Worm (Caenorhabditis elegans) whole organism, L2 larva: ENCODE measurements around the gene B0496.11.
A peak's percentile ranks its signal among the peaks of the same experiment; 100 is the strongest.

Source experiments
- R02D3.7 ChIP-seq: fragments of 150-350 bp; optimal IDR thresholded peaks from 2 replicates; lab custom pipeline; 2014; ENCODE audit warnings: missing biosample characterization, missing genetic modification characterization
- Y55F3AM.14 ChIP-seq: fragments of 200-800 bp; sonication (Bioruptor generic); optimal IDR thresholded peaks from 2 replicates; lab custom pipeline; 2018; ENCODE audit warnings: mild to moderate bottlenecking, missing genetic modification characterization, missing compliant biosample characterization
- ZK546.5 ChIP-seq: sonication (generic microtip); optimal IDR thresholded peaks from 2 replicates; lab custom pipeline; 2017; ENCODE audit warnings: missing biosample characterization, missing genetic modification characterization
- alr-1 ChIP-seq: fragments of 150-350 bp; optimal IDR thresholded peaks from 2 replicates; lab custom pipeline; 2014; ENCODE audit warnings: missing biosample characterization, missing genetic modification characterization
- ama-1 ChIP-seq: fragments of 150-350 bp; optimal IDR thresholded peaks from 2 replicates; lab custom pipeline; 2018; ENCODE audit warnings: inconsistent platforms
- blmp-1 ChIP-seq: sonication (generic microtip); optimal IDR thresholded peaks from 2 replicates; lab custom pipeline; 2017; ENCODE audit warnings: missing genetic modification characterization, mild to moderate bottlenecking, missing compliant biosample characterization, antibody characterized with exemption, moderate library complexity; ENCODE audit not compliant: insufficient read depth
- ceh-16 ChIP-seq: fragments of 150-350 bp; optimal IDR thresholded peaks from 2 replicates; lab custom pipeline; 2014; ENCODE audit warnings: missing biosample characterization, missing genetic modification characterization
- dmd-4 ChIP-seq: sonication (generic microtip); optimal IDR thresholded peaks from 2 replicates; lab custom pipeline; 2017; ENCODE audit warnings: missing biosample characterization, missing genetic modification characterization
- egl-27 ChIP-seq: sonication (generic microtip); optimal IDR thresholded peaks from 3 replicates; lab custom pipeline; 2017; ENCODE audit warnings: missing biosample characterization, missing genetic modification reagents, missing genetic modification characterization
- elt-1 ChIP-seq: fragments of 150-350 bp; optimal IDR thresholded peaks from 2 replicates; lab custom pipeline; 2014; ENCODE audit warnings: missing biosample characterization, missing genetic modification characterization
- elt-3 ChIP-seq: sonication (generic microtip); optimal IDR thresholded peaks from 2 replicates; lab custom pipeline; 2017; ENCODE audit warnings: missing biosample characterization, missing genetic modification characterization
- fos-1 ChIP-seq: fragments of 150-350 bp; optimal IDR thresholded peaks from 2 replicates; lab custom pipeline; 2014; ENCODE audit warnings: missing biosample characterization, missing genetic modification characterization
- gmeb-1 ChIP-seq: fragments of 150-350 bp; optimal IDR thresholded peaks from 2 replicates; lab custom pipeline; 2014; ENCODE audit warnings: missing biosample characterization, missing genetic modification characterization
- lin-11 ChIP-seq: fragments of 150-350 bp; sonication (generic microtip); optimal IDR thresholded peaks from 2 replicates; lab custom pipeline; 2014; ENCODE audit warnings: missing biosample characterization, missing genetic modification characterization, inconsistent platforms, mixed read lengths
- lin-39 ChIP-seq: fragments of 150-350 bp; optimal IDR thresholded peaks from 2 replicates; lab custom pipeline; 2014; ENCODE audit warnings: missing biosample characterization, missing genetic modification reagents, missing genetic modification characterization
- lsy-2 ChIP-seq, 2 experiments: fragments of 150-350 bp in 1 of 2; sonication (generic microtip) in 1 of 2; optimal IDR thresholded peaks; 2 replicates each; lab custom pipeline; 2014 to 2017; ENCODE audit warnings: missing biosample characterization in 2 of 2, missing genetic modification characterization in 2 of 2
- mbf-1 ChIP-seq: sonication (generic microtip); optimal IDR thresholded peaks from 2 replicates; lab custom pipeline; 2017; ENCODE audit warnings: missing biosample characterization, missing genetic modification characterization
- nhr-10 ChIP-seq: sonication (generic microtip); optimal IDR thresholded peaks from 2 replicates; lab custom pipeline; 2017; ENCODE audit warnings: missing biosample characterization, missing genetic modification characterization
- nhr-11 ChIP-seq: fragments of 150-350 bp; optimal IDR thresholded peaks from 2 replicates; lab custom pipeline; 2014; ENCODE audit warnings: missing biosample characterization, missing genetic modification characterization
- nhr-12 ChIP-seq: fragments of 150-350 bp; optimal IDR thresholded peaks from 2 replicates; lab custom pipeline; 2014; ENCODE audit warnings: missing biosample characterization, missing genetic modification characterization
- nhr-129 ChIP-seq: fragments of 150-350 bp; optimal IDR thresholded peaks from 2 replicates; lab custom pipeline; 2014; ENCODE audit warnings: missing biosample characterization, missing genetic modification characterization
- nhr-23 ChIP-seq: fragments of 150-350 bp; optimal IDR thresholded peaks from 2 replicates; lab custom pipeline; 2014; ENCODE audit warnings: missing biosample characterization, missing genetic modification reagents, missing genetic modification characterization
- nhr-237 ChIP-seq: fragments of 150-350 bp; optimal IDR thresholded peaks from 2 replicates; lab custom pipeline; 2014; ENCODE audit warnings: missing biosample characterization, missing genetic modification characterization
- nhr-25 ChIP-seq: fragments of 150-350 bp; sonication (generic microtip); optimal IDR thresholded peaks from 3 replicates; lab custom pipeline; 2014; ENCODE audit warnings: missing biosample characterization, missing genetic modification characterization
- nhr-6 ChIP-seq: fragments of 150-350 bp; optimal IDR thresholded peaks from 2 replicates; lab custom pipeline; 2014; ENCODE audit warnings: missing biosample characterization, missing genetic modification characterization
- nhr-77 ChIP-seq: fragments of 150-350 bp; optimal IDR thresholded peaks from 2 replicates; lab custom pipeline; 2014; ENCODE audit warnings: missing biosample characterization, missing genetic modification characterization
- sma-9 ChIP-seq, 2 experiments: fragments of 150-350 bp in 1 of 2; sonication (generic microtip) in 1 of 2; optimal IDR thresholded peaks; 2 replicates each; lab custom pipeline; 2014 to 2016; ENCODE audit warnings: missing genetic modification characterization in 2 of 2, mild to moderate bottlenecking in 1 of 2, missing biosample characterization in 1 of 2, missing compliant biosample characterization in 1 of 2, missing genetic modification reagents in 1 of 2, moderate library complexity in 1 of 2
- snpc-4 ChIP-seq: fragments of 150-350 bp; optimal IDR thresholded peaks from 2 replicates; lab custom pipeline; 2014; ENCODE audit warnings: missing biosample characterization, missing genetic modification characterization
- unc-39 ChIP-seq: fragments of 150-350 bp; optimal IDR thresholded peaks from 2 replicates; lab custom pipeline; 2014; ENCODE audit warnings: missing biosample characterization, missing genetic modification characterization
- unc-55 ChIP-seq: fragments of 150-350 bp; sonication (generic microtip); optimal IDR thresholded peaks from 3 replicates; lab custom pipeline; 2014; ENCODE audit warnings: missing biosample characterization, missing genetic modification reagents, missing genetic modification characterization
- unc-62 ChIP-seq: fragments of 150-350 bp; optimal IDR thresholded peaks from 2 replicates; lab custom pipeline; 2014; ENCODE audit warnings: missing biosample characterization, missing genetic modification reagents, missing genetic modification characterization
- ztf-11 ChIP-seq: sonication (generic microtip); optimal IDR thresholded peaks from 2 replicates; lab custom pipeline; 2017; ENCODE audit warnings: missing biosample characterization, missing genetic modification characterization
- ztf-4 ChIP-seq: fragments of 150-350 bp; optimal IDR thresholded peaks from 2 replicates; lab custom pipeline; 2014; ENCODE audit warnings: missing biosample characterization, missing genetic modification characterization

The B0496.11 gene

ce11 chrIV:7473159-7473649 lies 39.4 kb upstream of the B0496.11 start, which contains the start of the genes plk-3 and F55G1.6:
TSS of gene plk-3 (minus strand) at chrIV:7473209.
TSS of gene F55G1.6 (plus strand) at chrIV:7473517.
- TF ChIP-seq unc-55 (no peak), lin-11 (no peak), egl-27 (no peak), ztf-11 (tag; lab: Kevin White, UChicago) (no peak), nhr-77 (tag; lab: Kevin White, UChicago) (no peak)
- TF ChIP-seq, all 48 proteins: peak for 0

DNA sequence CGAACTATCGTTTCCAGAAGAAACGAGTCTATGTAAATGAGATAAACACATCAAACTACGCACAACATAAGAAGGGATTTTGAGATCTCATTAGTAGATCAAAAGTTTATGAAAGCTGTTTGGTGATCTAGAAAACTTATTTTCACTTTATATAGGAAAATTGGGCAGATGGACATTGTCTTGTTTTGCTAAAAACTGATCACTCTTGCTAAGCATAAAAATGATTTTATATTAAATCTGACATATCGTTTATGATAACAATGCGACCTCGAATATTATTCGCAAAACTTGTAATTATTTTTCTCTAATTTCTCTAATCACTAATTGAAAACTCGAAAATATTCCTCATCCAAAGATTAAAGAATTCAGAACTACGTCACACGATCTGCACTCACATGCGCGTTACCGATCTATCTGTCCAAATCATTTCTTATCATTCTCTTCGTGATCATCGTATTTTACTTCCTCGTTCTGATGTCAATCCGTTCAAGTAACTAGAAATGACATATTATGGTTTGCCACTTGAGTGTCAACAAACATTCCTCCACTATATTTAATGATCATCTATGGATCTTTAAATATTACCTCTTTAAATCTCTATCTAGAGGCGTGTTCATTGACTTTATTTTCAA lies 36.1 kb upstream of the B0496.11 start, which contains the start of gene F55G1.7:
F55G1.7 (minus strand) TSS at position 51 of the 632 bp plus-strand sequence.
- TF ChIP-seq unc-39 (tag; lab: Kevin White, UChicago) (no peak), sma-9 (GFP tag; optimal IDR thresholded peaks at IDR 0.05; lab: Kevin White, UChicago) (peak; percentile 47), sma-9 (tag; optimal IDR thresholded peaks at IDR 0.05; lab: Kevin White, UChicago) (no peak)
- TF ChIP-seq, all 48 proteins: peak for 1

ce11 chrIV:7468638-7469037 lies 34.9 kb upstream of the B0496.11 start:
- TF ChIP-seq lin-39 (tag; lab: Kevin White, UChicago) (no peak), nhr-12 (no peak), elt-3 (tag; lab: Kevin White, UChicago) (no peak), nhr-10 (tag; lab: Kevin White, UChicago) (no peak), ama-1 (no peak), fos-1 (tag; lab: Kevin White, UChicago) (peak; percentile 62), dmd-4 (tag; lab: Kevin White, UChicago) (no peak)

DNA sequence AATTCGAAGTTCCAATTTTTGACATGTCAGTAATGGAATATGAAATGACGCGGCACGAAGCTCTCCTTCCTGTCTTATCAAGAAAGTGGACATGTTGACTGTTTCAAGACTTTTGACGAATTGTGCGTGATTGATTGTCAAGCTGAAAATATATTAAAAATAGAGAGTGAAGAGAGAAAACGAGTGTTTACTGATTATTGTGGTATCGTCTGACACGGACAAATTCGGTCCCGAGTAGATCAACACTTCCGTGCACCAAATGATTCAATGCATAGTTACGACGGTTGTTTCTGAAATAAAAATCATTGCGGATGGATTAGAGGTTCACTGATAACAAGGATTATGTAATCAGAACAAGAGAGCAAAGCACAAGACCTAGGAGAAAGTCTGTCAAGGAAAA lies 33.4 kb upstream of the B0496.11 start:
- no peak for TF ChIP-seq elt-3 (tag; lab: Kevin White, UChicago)
- TF ChIP-seq fos-1 (tag; lab: Kevin White, UChicago) = peak; percentile 12

DNA sequence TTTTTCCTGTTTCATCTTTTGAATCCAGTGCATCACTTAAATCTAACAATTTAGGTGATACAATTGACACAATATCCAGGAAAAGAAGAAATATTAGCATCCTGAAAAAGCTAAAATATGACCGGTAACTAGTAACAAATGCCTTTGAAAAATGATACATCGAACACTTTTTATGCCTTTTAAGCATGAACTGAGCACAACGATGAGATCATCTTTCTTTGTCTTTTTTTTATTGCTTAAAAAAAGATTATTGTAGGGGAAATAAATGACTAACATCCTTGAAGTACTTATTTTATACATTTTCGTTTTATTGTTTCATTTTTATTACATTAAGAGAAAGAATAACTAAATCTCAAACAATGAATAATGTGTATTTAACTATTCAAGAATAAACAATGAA lies 32.1 kb upstream of the B0496.11 start, which contains the start of gene F13B6.3:
F13B6.3 (minus strand) TSS at position 101 of the 400 bp plus-strand sequence.
- no peak for TF ChIP-seq lin-11

- TF ChIP-seq blmp-1 (tag; lab: Kevin White, UChicago) = no peak
- peak; percentile 34 for TF ChIP-seq fos-1 (tag; lab: Kevin White, UChicago)
- TF ChIP-seq, all 48 proteins: peak for 1
Measured at ce11 chrIV:7460225-7460624, 26.5 kb upstream of the B0496.11 start, which contains the start of gene F13B6.2. TSS of gene F13B6.2 (minus strand) at chrIV:7460325.

ce11 chrIV:7456225-7456624 lies 22.5 kb upstream of the B0496.11 start, which contains the start of gene F13B6.1:
TSS of gene F13B6.1 (plus strand) at chrIV:7456525.
- no peak for TF ChIP-seq dmd-4 (tag; lab: Kevin White, UChicago)
- TF ChIP-seq ZK546.5 (tag; lab: Kevin White, UChicago) = no peak
- no peak for TF ChIP-seq alr-1 (tag; lab: Kevin White, UChicago)
- TF ChIP-seq nhr-129 (tag; lab: Kevin White, UChicago) = no peak
- no peak for TF ChIP-seq unc-62 (GFP tag; lab: Kevin White, UChicago)
- no peak for TF ChIP-seq nhr-12
- TF ChIP-seq snpc-4 (tag; lab: Kevin White, UChicago) = no peak
- TF ChIP-seq nhr-237 (tag; lab: Kevin White, UChicago) = no peak
- TF ChIP-seq mbf-1 = no peak
- no peak for TF ChIP-seq nhr-23 (tag; lab: Kevin White, UChicago)
- no peak for TF ChIP-seq fos-1 (tag; lab: Kevin White, UChicago)
- TF ChIP-seq nhr-6 (tag; lab: Kevin White, UChicago) = no peak
- no peak for TF ChIP-seq R02D3.7
- no peak for TF ChIP-seq lsy-2 (tag; optimal IDR thresholded peaks at IDR 0.05; lab: Kevin White, UChicago)
- TF ChIP-seq elt-3 (tag; lab: Kevin White, UChicago) = no peak

DNA sequence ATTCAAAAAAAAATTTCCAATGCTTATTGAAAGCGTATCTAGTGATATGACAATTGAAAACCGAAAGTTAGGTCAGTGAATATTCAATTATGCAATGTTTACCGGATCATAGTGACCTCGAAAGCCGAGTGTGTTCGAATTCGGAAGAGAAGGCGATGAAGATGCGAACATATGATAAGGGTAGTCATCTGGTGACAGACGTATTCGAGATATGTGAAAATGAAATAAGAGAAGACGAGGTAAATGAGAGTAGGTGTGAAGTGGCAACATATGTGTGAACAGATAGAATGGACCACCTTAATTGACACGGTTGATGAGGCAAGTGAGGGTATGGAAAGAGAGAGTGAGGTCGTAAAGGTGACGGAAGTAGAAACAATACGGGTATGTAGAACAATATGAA lies 21.1 kb upstream of the B0496.11 start:
- TF ChIP-seq elt-3 (tag; lab: Kevin White, UChicago) (no peak), nhr-6 (tag; lab: Kevin White, UChicago) (no peak), nhr-23 (tag; lab: Kevin White, UChicago) (no peak), Y55F3AM.14 (no peak), gmeb-1 (no peak), nhr-11 (no peak), nhr-25 (tag; lab: Kevin White, UChicago) (no peak), ztf-4 (tag; lab: Kevin White, UChicago) (no peak), ceh-16 (tag; lab: Kevin White, UChicago) (no peak), elt-1 (tag; lab: Kevin White, UChicago) (no peak)
